Worm (Caenorhabditis elegans) whole organism, late embryonic: ENCODE data around the gene Y47D3B.4.
A peak's percentile ranks its signal among the peaks of the same experiment; 100 is the strongest.

Experiments used
- F13H6.1 ChIP-seq: sonication (generic microtip); optimal IDR thresholded peaks from 2 replicates; lab custom pipeline; 2016; ENCODE audit warnings: missing genetic modification characterization, missing compliant biosample characterization
- K02D7.2 ChIP-seq: sonication (generic microtip); optimal IDR thresholded peaks from 2 replicates; lab custom pipeline; 2017; ENCODE audit warnings: mild to moderate bottlenecking, missing genetic modification characterization, missing compliant biosample characterization
- Y22D7AL.16 ChIP-seq: sonication (generic microtip); optimal IDR thresholded peaks from 2 replicates; lab custom pipeline; 2016; ENCODE audit warnings: missing genetic modification characterization, missing compliant biosample characterization
- ahr-1 ChIP-seq: sonication (generic microtip); optimal IDR thresholded peaks from 2 replicates; lab custom pipeline; 2016; ENCODE audit warnings: missing genetic modification characterization, missing compliant biosample characterization
- ama-1 ChIP-seq: fragments of 150-350 bp; optimal IDR thresholded peaks from 2 replicates; lab custom pipeline; 2014
- ceh-18 ChIP-seq: sonication (generic microtip); optimal IDR thresholded peaks from 2 replicates; lab custom pipeline; 2016; ENCODE audit warnings: missing genetic modification characterization, missing compliant biosample characterization
- ceh-19 ChIP-seq: fragments of 200-800 bp; sonication (Bioruptor generic); optimal IDR thresholded peaks from 2 replicates; lab custom pipeline; 2018; ENCODE audit warnings: mild to moderate bottlenecking, missing genetic modification characterization, missing compliant biosample characterization
- ceh-2 ChIP-seq: sonication (generic microtip); optimal IDR thresholded peaks from 2 replicates; lab custom pipeline; 2016; ENCODE audit warnings: missing genotype, missing genetic modification characterization, missing compliant biosample characterization
- ceh-24 ChIP-seq: sonication (generic microtip); optimal IDR thresholded peaks from 2 replicates; lab custom pipeline; 2016; ENCODE audit warnings: mild to moderate bottlenecking, missing genetic modification characterization, missing compliant biosample characterization
- ceh-30 ChIP-seq: fragments of 150-350 bp; optimal IDR thresholded peaks from 2 replicates; lab custom pipeline; 2014; ENCODE audit warnings: missing biosample characterization, missing genetic modification characterization
- ceh-31 ChIP-seq: sonication (generic microtip); optimal IDR thresholded peaks from 2 replicates; lab custom pipeline; 2016; ENCODE audit warnings: missing genetic modification characterization, missing compliant biosample characterization
- ceh-45 ChIP-seq: fragments of 200-800 bp; sonication (Bioruptor generic); IDR thresholded peaks from 2 replicates; pipeline ENCODE4 v1.3.6; 2022; ENCODE audit warnings: missing genetic modification reagents, missing genetic modification characterization, missing compliant biosample characterization
- ceh-48 ChIP-seq: sonication (generic microtip); optimal IDR thresholded peaks from 2 replicates; lab custom pipeline; 2016; ENCODE audit warnings: missing genetic modification characterization, inconsistent platforms, missing compliant biosample characterization
- ceh-6 ChIP-seq: fragments of 200-800 bp; sonication (Bioruptor generic); optimal IDR thresholded peaks from 2 replicates; lab custom pipeline; 2018; ENCODE audit warnings: mild to moderate bottlenecking, missing genetic modification characterization, missing compliant biosample characterization
- ceh-9 ChIP-seq: sonication (generic microtip); optimal IDR thresholded peaks from 2 replicates; lab custom pipeline; 2016; ENCODE audit warnings: mild to moderate bottlenecking, missing genetic modification characterization, inconsistent platforms, missing compliant biosample characterization
- che-1 ChIP-seq: sonication (generic microtip); optimal IDR thresholded peaks from 2 replicates; lab custom pipeline; 2016; ENCODE audit warnings: mild to moderate bottlenecking, missing genetic modification characterization, missing compliant biosample characterization
- dmd-4 ChIP-seq: sonication (generic microtip); optimal IDR thresholded peaks from 2 replicates; lab custom pipeline; 2016; ENCODE audit warnings: borderline replicate concordance, missing genetic modification characterization, missing compliant biosample characterization
- elt-2 ChIP-seq: sonication (generic microtip); optimal IDR thresholded peaks from 2 replicates; lab custom pipeline; 2016; ENCODE audit warnings: missing genetic modification reagents, missing genetic modification characterization, missing compliant biosample characterization
- ets-4 ChIP-seq: sonication (generic microtip); optimal IDR thresholded peaks from 2 replicates; lab custom pipeline; 2016; ENCODE audit warnings: missing genetic modification characterization, missing compliant biosample characterization
- eyg-1 ChIP-seq: sonication (generic microtip); optimal IDR thresholded peaks from 2 replicates; lab custom pipeline; 2016; ENCODE audit warnings: missing genotype, missing genetic modification characterization, missing compliant biosample characterization
- fax-1 ChIP-seq: sonication (generic microtip); optimal IDR thresholded peaks from 2 replicates; lab custom pipeline; 2016; ENCODE audit warnings: missing genotype, missing genetic modification characterization, missing compliant biosample characterization
- fkh-6 ChIP-seq: sonication (generic microtip); optimal IDR thresholded peaks from 2 replicates; lab custom pipeline; 2016; ENCODE audit warnings: missing genetic modification characterization, missing compliant biosample characterization
- gmeb-2 ChIP-seq: sonication (generic microtip); optimal IDR thresholded peaks from 2 replicates; lab custom pipeline; 2016; ENCODE audit warnings: missing genetic modification characterization, inconsistent platforms, missing compliant biosample characterization
- hlh-30 ChIP-seq: sonication (generic microtip); optimal IDR thresholded peaks from 2 replicates; lab custom pipeline; 2017; ENCODE audit warnings: antibody characterized with exemption, missing genetic modification characterization, missing compliant biosample characterization; ENCODE audit not compliant: insufficient read depth
- hlh-6 ChIP-seq: sonication (generic microtip); optimal IDR thresholded peaks from 2 replicates; lab custom pipeline; 2016; ENCODE audit warnings: missing genotype, missing genetic modification characterization, missing compliant biosample characterization
- hlh-8 ChIP-seq: sonication (generic microtip); optimal IDR thresholded peaks from 2 replicates; lab custom pipeline; 2016; ENCODE audit warnings: missing genotype, missing genetic modification characterization, missing compliant biosample characterization
- lin-11 ChIP-seq: fragments of 200-800 bp; sonication (Bioruptor generic); optimal IDR thresholded peaks from 2 replicates; lab custom pipeline; 2018; ENCODE audit warnings: mild to moderate bottlenecking, missing genetic modification characterization, missing compliant biosample characterization
- madf-2 ChIP-seq: sonication (generic microtip); optimal IDR thresholded peaks from 2 replicates; lab custom pipeline; 2017; ENCODE audit warnings: missing genetic modification characterization, missing compliant biosample characterization
- mec-3 ChIP-seq: sonication (generic microtip); optimal IDR thresholded peaks from 2 replicates; lab custom pipeline; 2016; ENCODE audit warnings: borderline replicate concordance, missing genetic modification characterization, missing compliant biosample characterization
- nhr-232 ChIP-seq: sonication (generic microtip); optimal IDR thresholded peaks from 2 replicates; lab custom pipeline; 2016; ENCODE audit warnings: missing genetic modification characterization, missing compliant biosample characterization
- npax-4 ChIP-seq: sonication (generic microtip); optimal IDR thresholded peaks from 2 replicates; lab custom pipeline; 2016; ENCODE audit warnings: missing genetic modification characterization, missing compliant biosample characterization
- odd-2 ChIP-seq: sonication (generic microtip); optimal IDR thresholded peaks from 2 replicates; lab custom pipeline; 2017; ENCODE audit warnings: antibody characterized with exemption, mild to moderate bottlenecking, missing genetic modification characterization, missing compliant biosample characterization
- pag-3 ChIP-seq: sonication (generic microtip); optimal IDR thresholded peaks from 2 replicates; lab custom pipeline; 2016; ENCODE audit warnings: missing compliant biosample characterization, missing genetic modification characterization, borderline replicate concordance
- pax-1 ChIP-seq: fragments of 150-350 bp; optimal IDR thresholded peaks from 2 replicates; lab custom pipeline; 2014; ENCODE audit warnings: missing biosample characterization, missing genetic modification characterization
- pha-2 ChIP-seq: sonication (generic microtip); optimal IDR thresholded peaks from 2 replicates; lab custom pipeline; 2017; ENCODE audit warnings: mild to moderate bottlenecking, missing genetic modification characterization, missing compliant biosample characterization
- pha-4 ChIP-seq: fragments of 150-350 bp; optimal IDR thresholded peaks from 2 replicates; lab custom pipeline; 2018; ENCODE audit warnings: missing biosample characterization, missing genetic modification reagents, missing genetic modification characterization
- pqm-1 ChIP-seq: sonication (generic microtip); optimal IDR thresholded peaks from 2 replicates; lab custom pipeline; 2016; ENCODE audit warnings: missing genetic modification characterization, missing compliant biosample characterization
- pros-1 ChIP-seq: fragments of 150-350 bp; optimal IDR thresholded peaks from 2 replicates; lab custom pipeline; 2014; ENCODE audit warnings: missing biosample characterization, missing genetic modification reagents, missing genetic modification characterization
- rnt-1 ChIP-seq: sonication (generic microtip); optimal IDR thresholded peaks from 2 replicates; lab custom pipeline; 2016; ENCODE audit warnings: missing genetic modification characterization, missing compliant biosample characterization
- sox-4 ChIP-seq: sonication (generic microtip); optimal IDR thresholded peaks from 2 replicates; lab custom pipeline; 2017; ENCODE audit warnings: mild to moderate bottlenecking, missing genetic modification characterization, inconsistent platforms, missing compliant biosample characterization
- tbx-7 ChIP-seq: sonication (generic microtip); optimal IDR thresholded peaks from 2 replicates; lab custom pipeline; 2016; ENCODE audit warnings: missing genotype, missing genetic modification characterization, missing compliant biosample characterization
- ttx-3 ChIP-seq: sonication (generic microtip); optimal IDR thresholded peaks from 2 replicates; lab custom pipeline; 2016; ENCODE audit warnings: missing genetic modification reagents, missing genetic modification characterization, missing compliant biosample characterization
- unc-3 ChIP-seq, 2 experiments: fragments of 200-800 bp in 1 of 2; sonication (Bioruptor generic) in 1 of 2; sonication (generic microtip) in 1 of 2; conservative IDR thresholded peaks in 1 of 2; optimal IDR thresholded peaks in 1 of 2; 2 replicates each; pipeline versions ENCODE4 v1.3.6 to Lab custom; 2016 to 2022; ENCODE audit warnings: missing compliant biosample characterization in 2 of 2, missing genetic modification characterization in 2 of 2, missing genetic modification reagents in 1 of 2
- unc-42 ChIP-seq: sonication (generic microtip); optimal IDR thresholded peaks from 2 replicates; lab custom pipeline; 2016; ENCODE audit warnings: missing genotype, missing genetic modification characterization, missing compliant biosample characterization
- unc-55 ChIP-seq: sonication (generic microtip); optimal IDR thresholded peaks from 2 replicates; lab custom pipeline; 2017; ENCODE audit warnings: missing biosample characterization, missing genetic modification reagents, missing genetic modification characterization
- unc-86 ChIP-seq: sonication (generic microtip); optimal IDR thresholded peaks from 2 replicates; lab custom pipeline; 2016; ENCODE audit warnings: missing genetic modification characterization, missing compliant biosample characterization

Gene Y47D3B.4

ce11 chrIII:11361394-11361793, 43.8 kb upstream of the Y47D3B.4 start:
- no peak for TF ChIP-seq unc-55 (GFP tag; lab: Kevin White, UChicago)
- TF ChIP-seq ceh-18 (tag; lab: Kevin White, UChicago): no peak
- TF ChIP-seq Y22D7AL.16 (tag; lab: Kevin White, UChicago): no peak
- no peak for TF ChIP-seq tbx-7 (tag; lab: Kevin White, UChicago)
- TF ChIP-seq hlh-6 (tag; lab: Kevin White, UChicago): no peak
- TF ChIP-seq ttx-3 (tag; lab: Kevin White, UChicago): no peak
- TF ChIP-seq gmeb-2 (tag; lab: Kevin White, UChicago): no peak
- TF ChIP-seq hlh-8 (tag; lab: Kevin White, UChicago): no peak
- no peak for TF ChIP-seq elt-2
- no peak for TF ChIP-seq ceh-9 (tag; lab: Kevin White, UChicago)
- no peak for TF ChIP-seq ceh-48 (tag; lab: Kevin White, UChicago)
- TF ChIP-seq ceh-24: no peak
- TF ChIP-seq ceh-19: no peak
- no peak for TF ChIP-seq eyg-1 (tag; lab: Kevin White, UChicago)
- no peak for TF ChIP-seq rnt-1 (tag; lab: Kevin White, UChicago)
- TF ChIP-seq ama-1 (lab: Kevin White, UChicago): no peak
- no peak for TF ChIP-seq unc-3 (GFP tag; conservative IDR thresholded peaks at IDR 0.05; lab: Robert Waterston, UW)
- no peak for TF ChIP-seq unc-3 (tag; optimal IDR thresholded peaks at IDR 0.05; lab: Kevin White, UChicago)

- TF ChIP-seq pros-1 (tag; lab: Kevin White, UChicago): no peak
These were observed 42.2 kb upstream of the Y47D3B.4 start for ce11 chrIII:11362915-11363314.

ce11 chrIII:11366467-11366866, 38.7 kb upstream of the Y47D3B.4 start, which contains the start of gene T28D6.3:
T28D6.3 (plus strand) TSS chrIII:11366767.
- no peak for TF ChIP-seq unc-86 (tag; lab: Kevin White, UChicago)
- TF ChIP-seq K02D7.2 (tag; lab: Kevin White, UChicago): no peak
- TF ChIP-seq hlh-8 (tag; lab: Kevin White, UChicago): no peak
- no peak for TF ChIP-seq ahr-1 (tag; lab: Kevin White, UChicago)
- no peak for TF ChIP-seq dmd-4 (tag; lab: Kevin White, UChicago)
- TF ChIP-seq odd-2: no peak
- no peak for TF ChIP-seq ceh-2 (tag; lab: Kevin White, UChicago)
- no peak for TF ChIP-seq pros-1 (tag; lab: Kevin White, UChicago)
- no peak for TF ChIP-seq ceh-48 (tag; lab: Kevin White, UChicago)
- TF ChIP-seq ets-4 (tag; lab: Kevin White, UChicago): no peak
- TF ChIP-seq pha-2 (tag; lab: Kevin White, UChicago): no peak
- no peak for TF ChIP-seq fkh-6
- TF ChIP-seq nhr-232 (tag; lab: Kevin White, UChicago): no peak
- no peak for TF ChIP-seq ceh-45 (GFP tag; lab: Robert Waterston, UW)
- no peak for TF ChIP-seq hlh-30 (tag; lab: Kevin White, UChicago)
- TF ChIP-seq, all 69 proteins: peak for 0

- TF ChIP-seq ceh-19: peak; percentile 88
- peak; percentile 93 for TF ChIP-seq ceh-6 (GFP tag; lab: Kevin White, UChicago)
- TF ChIP-seq ceh-18 (tag; lab: Kevin White, UChicago): peak; percentile 79
- TF ChIP-seq madf-2 (tag; lab: Kevin White, UChicago): peak; percentile 89
- TF ChIP-seq pros-1 (tag; lab: Kevin White, UChicago): no peak
- peak; percentile 90 for TF ChIP-seq sox-4 (tag; lab: Kevin White, UChicago)
- TF ChIP-seq ceh-30 (tag; lab: Kevin White, UChicago): no peak
- peak; percentile 16 for TF ChIP-seq mec-3 (tag; lab: Kevin White, UChicago)
- TF ChIP-seq lin-11: peak; percentile 82
- peak; percentile 50 for TF ChIP-seq pag-3 (tag; lab: Kevin White, UChicago)
- peak; percentile 59 for TF ChIP-seq F13H6.1 (tag; lab: Kevin White, UChicago)
- peak; percentile 67 for TF ChIP-seq ceh-31
- TF ChIP-seq ttx-3 (tag; lab: Kevin White, UChicago): peak; percentile 84
- TF ChIP-seq ceh-9 (tag; lab: Kevin White, UChicago): peak; percentile 64
- TF ChIP-seq pqm-1 (tag; lab: Kevin White, UChicago): peak; percentile 27
- peak; percentile 90 for TF ChIP-seq elt-2
- no peak for TF ChIP-seq pha-4 (tag; lab: Kevin White, UChicago)
- peak; percentile 71 for TF ChIP-seq ahr-1 (tag; lab: Kevin White, UChicago)
- peak; percentile 89 for TF ChIP-seq che-1 (tag; lab: Kevin White, UChicago)
- TF ChIP-seq unc-42 (tag; lab: Kevin White, UChicago): peak; percentile 62
- peak; percentile 72 for TF ChIP-seq npax-4 (tag; lab: Kevin White, UChicago)
- TF ChIP-seq pax-1 (tag; lab: Kevin White, UChicago): no peak
- peak; percentile 47 for TF ChIP-seq tbx-7 (tag; lab: Kevin White, UChicago)
- peak; percentile 35 for TF ChIP-seq ets-4 (tag; lab: Kevin White, UChicago)
- TF ChIP-seq fax-1 (tag; lab: Kevin White, UChicago): peak; percentile 77
- TF ChIP-seq hlh-8 (tag; lab: Kevin White, UChicago): peak; percentile 43
These were observed 33.9 kb upstream of the Y47D3B.4 start for ce11 chrIII:11371236-11371635.
